Fruit fly (Drosophila melanogaster): ENCODE results near the gene MME1.

DNA sequence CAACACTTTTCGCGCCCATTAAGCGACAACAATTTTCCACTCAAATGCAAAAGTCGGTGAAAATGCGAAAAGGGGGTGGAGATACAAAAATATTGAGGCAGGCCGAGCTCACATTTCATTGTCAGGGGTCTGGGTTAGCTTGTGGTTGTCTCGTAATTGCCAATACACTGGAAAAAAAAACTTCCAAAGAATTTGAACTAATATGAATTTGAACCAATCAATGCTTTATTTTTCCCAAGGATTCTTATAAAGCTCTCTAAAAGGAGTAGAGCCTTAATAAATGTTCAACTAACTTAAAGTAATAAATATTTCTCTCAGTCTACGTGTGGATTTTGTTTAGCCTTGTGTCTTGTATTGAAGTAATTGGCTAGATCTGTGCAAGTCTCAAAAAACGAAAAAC, 45.7 kb downstream of the MME1 start:
- TF ChIP-seq usp (GFP tag; optimal IDR thresholded peaks at IDR 0.05) (no peak), lola (GFP tag; optimal IDR thresholded peaks at IDR 0.05) (no peak), Dfd (GFP tag; optimal IDR thresholded peaks at IDR 0.05) (no peak)

Data from whole organism, wandering third instar larva.